Worm (Caenorhabditis elegans): Measurements from ENCODE around the gene ceh-30.

- no peak for TF ChIP-seq flt-1 (GFP tag; IDR thresholded peaks at IDR 0.05)
- no peak for TF ChIP-seq med-1 (GFP tag; optimal IDR thresholded peaks at IDR 0.05; ENCODE audit: insufficient read depth)
- TF ChIP-seq tab-1 (GFP tag; IDR thresholded peaks at IDR 0.05): no peak
- no peak for TF ChIP-seq ztf-29 (GFP tag; IDR thresholded peaks at IDR 0.05)
Measured at ce11 chrX:3101562-3101961, 38.2 kb downstream of the ceh-30 start.

Measured in whole organism, midembryonic.